Worm (Caenorhabditis elegans) whole organism, L1 larva: ENCODE measurements around the gene srd-35.

Source experiments
- alr-1 ChIP-seq: fragments of 200-800 bp; sonication (Bioruptor generic); optimal IDR thresholded peaks from 2 replicates; lab custom pipeline; 2018; ENCODE audit warnings: borderline replicate concordance, mild to moderate bottlenecking, missing genetic modification characterization, missing compliant biosample characterization
- nhr-11 ChIP-seq: fragments of 150-350 bp; optimal IDR thresholded peaks from 2 replicates; lab custom pipeline; 2014; ENCODE audit warnings: missing biosample characterization, missing genetic modification characterization
- nhr-90 ChIP-seq: sonication (generic microtip); optimal IDR thresholded peaks from 2 replicates; lab custom pipeline; 2016; ENCODE audit warnings: mild to moderate bottlenecking, missing genetic modification characterization, missing compliant biosample characterization; ENCODE audit not compliant: poor library complexity

ce11 chrV:12964076-12964475 is at the start of gene srd-35:
- TF ChIP-seq nhr-90 (no peak), nhr-11 (tag; lab: Kevin White, UChicago) (no peak), alr-1 (tag; lab: Kevin White, UChicago) (no peak)
